Fruit fly (Drosophila melanogaster): Measurements from ENCODE around the gene Nnk.

The Nnk gene

dm6 chr3R:17818803-17819202, 13.8 kb upstream of the Nnk start (continued):
- no peak for TF ChIP-seq CG11696 (GFP tag; IDR thresholded peaks at IDR 0.05)
- no peak for TF ChIP-seq dati (GFP tag; IDR thresholded peaks at IDR 0.05)
- no peak for TF ChIP-seq CG1529 (GFP tag; optimal IDR thresholded peaks at IDR 0.05)
- peak; percentile 57 for TF ChIP-seq CG2678 (tag; optimal IDR thresholded peaks at IDR 0.05)
- TF ChIP-seq pnt (GFP tag; optimal IDR thresholded peaks at IDR 0.05): no peak
- no peak for TF ChIP-seq BtbVII (GFP tag; optimal IDR thresholded peaks at IDR 0.05)
- no peak for TF ChIP-seq Fer3 (tag; optimal IDR thresholded peaks at IDR 0.05)
- no peak for TF ChIP-seq Optix (GFP tag; IDR thresholded peaks at IDR 0.05)
- TF ChIP-seq CG13123 (GFP tag; optimal IDR thresholded peaks at IDR 0.05): no peak
- no peak for TF ChIP-seq shn (GFP tag; optimal IDR thresholded peaks at IDR 0.05)
- TF ChIP-seq CG6791 (GFP tag; IDR thresholded peaks at IDR 0.05; ENCODE audit: partially characterized antibody): no peak
- TF ChIP-seq gem (tag; optimal IDR thresholded peaks at IDR 0.05): peak; percentile 62
- peak; percentile 44 for TF ChIP-seq Hand (GFP tag; optimal IDR thresholded peaks at IDR 0.05)
- TF ChIP-seq CG8281 (tag; optimal IDR thresholded peaks at IDR 0.05): no peak
- peak; percentile 42 for TF ChIP-seq lilli (GFP tag; optimal IDR thresholded peaks at IDR 0.05)
- TF ChIP-seq Hmr (GFP tag; optimal IDR thresholded peaks at IDR 0.05): peak; percentile 59
- no peak for TF ChIP-seq Scr (GFP tag; IDR thresholded peaks at IDR 0.05; ENCODE audit: partially characterized antibody)
- TF ChIP-seq CG2120 (GFP tag; optimal IDR thresholded peaks at IDR 0.05): peak; percentile 66
- no peak for TF ChIP-seq trh (GFP tag; optimal IDR thresholded peaks at IDR 0.05)
- TF ChIP-seq Atf6 (GFP tag; IDR thresholded peaks at IDR 0.05): no peak
- no peak for TF ChIP-seq CG10565 (GFP tag; optimal IDR thresholded peaks at IDR 0.05)
- peak; percentile 17 for TF ChIP-seq CG3281 (GFP tag; optimal IDR thresholded peaks at IDR 0.05)
- TF ChIP-seq Oaz (GFP tag; IDR thresholded peaks at IDR 0.05): no peak
- no peak for TF ChIP-seq bab2 (GFP tag; optimal IDR thresholded peaks at IDR 0.05)
- TF ChIP-seq Max (GFP tag; optimal IDR thresholded peaks at IDR 0.05): no peak
- TF ChIP-seq hkb (optimal IDR thresholded peaks at IDR 0.05): no peak
- TF ChIP-seq hkb (GFP tag; IDR thresholded peaks at IDR 0.05): no peak
- no peak for TF ChIP-seq Hr3 (GFP tag; optimal IDR thresholded peaks at IDR 0.05)
- TF ChIP-seq h (optimal IDR thresholded peaks at IDR 0.05): no peak
- TF ChIP-seq gro (GFP tag; optimal IDR thresholded peaks at IDR 0.05): peak; percentile 44
- TF ChIP-seq YL-1 (GFP tag; optimal IDR thresholded peaks at IDR 0.05): no peak
- TF ChIP-seq CG8359 (GFP tag; optimal IDR thresholded peaks at IDR 0.05; ENCODE audit: borderline replicate concordance): no peak
- TF ChIP-seq Oli (tag; optimal IDR thresholded peaks at IDR 0.05): peak; percentile 15
- peak; percentile 50 for TF ChIP-seq lab (GFP tag; optimal IDR thresholded peaks at IDR 0.05)
- no peak for TF ChIP-seq CG10147 (GFP tag; optimal IDR thresholded peaks at IDR 0.05)
- TF ChIP-seq Gsc (GFP tag; IDR thresholded peaks at IDR 0.05): no peak
- no peak for TF ChIP-seq sima (GFP tag; optimal IDR thresholded peaks at IDR 0.05)
- TF ChIP-seq CG16813 (GFP tag; IDR thresholded peaks at IDR 0.05; ENCODE audit: partially characterized antibody): no peak
- TF ChIP-seq CG1603 (tag; optimal IDR thresholded peaks at IDR 0.05): peak; percentile 32
- TF ChIP-seq CG15479 (GFP tag; optimal IDR thresholded peaks at IDR 0.05): no peak
- no peak for TF ChIP-seq CG17802 (tag; optimal IDR thresholded peaks at IDR 0.05)
- TF ChIP-seq slp2 (GFP tag; optimal IDR thresholded peaks at IDR 0.05): no peak
- no peak for TF ChIP-seq eyg (GFP tag; optimal IDR thresholded peaks at IDR 0.05)
- no peak for TF ChIP-seq CG17359 (tag; optimal IDR thresholded peaks at IDR 0.05)
- no peak for TF ChIP-seq CG6654 (GFP tag; optimal IDR thresholded peaks at IDR 0.05)
- no peak for TF ChIP-seq sna (GFP tag; IDR thresholded peaks at IDR 0.05; ENCODE audit: partially characterized antibody)
- no peak for TF ChIP-seq CG1233 (GFP tag; optimal IDR thresholded peaks at IDR 0.05)
- TF ChIP-seq al (GFP tag; IDR thresholded peaks at IDR 0.05): no peak
- TF ChIP-seq gcm2 (GFP tag; optimal IDR thresholded peaks at IDR 0.05): no peak
- TF ChIP-seq p53 (GFP tag; optimal IDR thresholded peaks at IDR 0.05): no peak
- TF ChIP-seq croc (GFP tag; conservative IDR thresholded peaks at IDR 0.05): no peak
- no peak for TF ChIP-seq wdn (GFP tag; IDR thresholded peaks at IDR 0.05)
